Fruit fly (Drosophila melanogaster): ENCODE measurements around the gene MYPT-75D.

- TF ChIP-seq br (GFP tag; optimal IDR thresholded peaks at IDR 0.05) (no peak), h (GFP tag; optimal IDR thresholded peaks at IDR 0.05) (no peak)
These were observed 32.1 kb upstream of the MYPT-75D start, which contains the start of gene term for dm6 chr3L:18593671-18594070.
